Fruit fly (Drosophila melanogaster) whole organism, embryonic: ENCODE measurements around the gene CG4461.

Experiments
- C15 ChIP-seq: fragments of 200-800 bp; sonication (Bioruptor generic); IDR thresholded peaks from 3 replicates; pipeline ENCODE4 v1.3.6; 2022; ENCODE audit warnings: missing biosample characterization, missing genetic modification characterization
- CG10209 ChIP-seq: fragments of 200-800 bp; sonication (Bioruptor generic); optimal IDR thresholded peaks from 3 replicates; lab custom pipeline; 2017; ENCODE audit warnings: missing biosample characterization, mild to moderate bottlenecking, missing genetic modification characterization, missing genetic modification reagents
- CG10366 ChIP-seq: fragments of 200-800 bp; sonication (Bioruptor generic); IDR thresholded peaks from 2 replicates; pipeline ENCODE4 v1.3.6; 2022; ENCODE audit warnings: missing biosample characterization, missing genetic modification characterization
- CG10654 ChIP-seq: fragments of 200-800 bp; sonication (Bioruptor generic); optimal IDR thresholded peaks from 2 replicates; lab custom pipeline; 2016; ENCODE audit warnings: missing biosample characterization, missing genetic modification characterization
- CG12744 ChIP-seq: fragments of 200-800 bp; sonication (Bioruptor generic); optimal IDR thresholded peaks from 2 replicates; lab custom pipeline; 2016; ENCODE audit warnings: missing biosample characterization, missing genetic modification characterization
- CG16779 ChIP-seq: fragments of 200-800 bp; sonication (Bioruptor generic); IDR thresholded peaks from 2 replicates; pipeline ENCODE4 v1.3.6; 2022; ENCODE audit warnings: missing biosample characterization, missing genetic modification characterization
- CG17568 ChIP-seq: fragments of 200-800 bp; sonication (Bioruptor generic); optimal IDR thresholded peaks from 2 replicates; lab custom pipeline; 2018; ENCODE audit warnings: missing biosample characterization, mild to moderate bottlenecking, missing genetic modification characterization, moderate library complexity
- CG17912 ChIP-seq: fragments of 200-800 bp; sonication (Bioruptor generic); optimal IDR thresholded peaks from 2 replicates; lab custom pipeline; 2018; ENCODE audit warnings: missing biosample characterization, mild to moderate bottlenecking, missing genetic modification characterization
- CG30403 ChIP-seq: fragments of 200-800 bp; sonication (Bioruptor generic); optimal IDR thresholded peaks from 3 replicates; lab custom pipeline; 2016; ENCODE audit warnings: missing biosample characterization, missing genetic modification characterization
- CG32772 ChIP-seq: fragments of 200-800 bp; sonication (Bioruptor generic); IDR thresholded peaks from 2 replicates; pipeline ENCODE4 v1.3.6; 2022; ENCODE audit warnings: missing biosample characterization, missing genetic modification characterization
- CG34422 ChIP-seq: fragments of 200-800 bp; sonication (Bioruptor generic); IDR thresholded peaks from 3 replicates; pipeline ENCODE4 v1.3.6; 2022; ENCODE audit warnings: missing biosample characterization, missing genetic modification characterization
- CG3838 ChIP-seq: fragments of 200-800 bp; sonication (Bioruptor generic); optimal IDR thresholded peaks from 3 replicates; lab custom pipeline; 2016; ENCODE audit warnings: missing biosample characterization, missing genetic modification characterization
- CG4707 ChIP-seq: fragments of 200-800 bp; sonication (Bioruptor generic); optimal IDR thresholded peaks from 2 replicates; lab custom pipeline; 2018; ENCODE audit warnings: missing biosample characterization, mild to moderate bottlenecking, missing genetic modification characterization, moderate library complexity
- CG4730 ChIP-seq: fragments of 200-800 bp; sonication (Bioruptor generic); IDR thresholded peaks from 2 replicates; pipeline ENCODE4 v1.3.6; 2022; ENCODE audit warnings: missing biosample characterization, missing genetic modification characterization
- CG6654 ChIP-seq: fragments of 200-800 bp; sonication (Bioruptor generic); optimal IDR thresholded peaks from 2 replicates; lab custom pipeline; 2017; ENCODE audit warnings: missing biosample characterization, mild to moderate bottlenecking, missing genetic modification characterization
- CG6854 ChIP-seq: fragments of 200-800 bp; sonication (Bioruptor generic); optimal IDR thresholded peaks from 3 replicates; lab custom pipeline; 2017; ENCODE audit warnings: missing biosample characterization, mild to moderate bottlenecking, missing genetic modification characterization
- CG7556 ChIP-seq: fragments of 200-800 bp; sonication (Bioruptor generic); optimal IDR thresholded peaks from 2 replicates; lab custom pipeline; 2017; ENCODE audit warnings: missing biosample characterization, mild to moderate bottlenecking, missing genetic modification characterization
- CG8089 ChIP-seq: fragments of 200-800 bp; sonication (Bioruptor generic); optimal IDR thresholded peaks from 3 replicates; lab custom pipeline; 2016; ENCODE audit warnings: missing biosample characterization, missing genetic modification characterization
- CG9876 ChIP-seq: fragments of 200-800 bp; sonication (Bioruptor generic); optimal IDR thresholded peaks from 2 replicates; lab custom pipeline; 2016; ENCODE audit warnings: missing biosample characterization, missing genetic modification characterization
- Dfd ChIP-seq, 2 experiments: fragments of >200 bp; optimal IDR thresholded peaks; 2 replicates each; lab custom pipeline; 2017; ENCODE audit warnings: missing biosample characterization in 2 of 2, missing genetic modification characterization in 2 of 2
- Doc3 ChIP-seq: fragments of 200-800 bp; sonication (Bioruptor generic); IDR thresholded peaks from 3 replicates; pipeline ENCODE4 v1.3.6; 2022; ENCODE audit warnings: missing biosample characterization, missing genetic modification characterization; ENCODE audit not compliant: partially characterized antibody
- E2f1 ChIP-seq: fragments of 200-800 bp; sonication (Bioruptor generic); IDR thresholded peaks from 2 replicates; pipeline ENCODE4 v1.3.6; 2022; ENCODE audit warnings: missing biosample characterization, missing genetic modification characterization
- Elba2 ChIP-seq: fragments of 200-800 bp; sonication (Bioruptor generic); optimal IDR thresholded peaks from 3 replicates; lab custom pipeline; 2016; ENCODE audit warnings: missing biosample characterization, missing genetic modification characterization
- GATAe ChIP-seq: fragments of 200-800 bp; sonication (Bioruptor generic); conservative IDR thresholded peaks from 2 replicates; pipeline ENCODE4 v1.3.6; 2022; ENCODE audit warnings: missing biosample characterization, missing genetic modification characterization
- H15 ChIP-seq: fragments of 200-800 bp; sonication (Bioruptor generic); IDR thresholded peaks from 3 replicates; pipeline ENCODE4 v1.3.6; 2022; ENCODE audit warnings: missing biosample characterization, missing genetic modification characterization
- H2.0 ChIP-seq: fragments of 200-800 bp; sonication (Bioruptor generic); IDR thresholded peaks from 2 replicates; pipeline ENCODE4 v1.3.6; 2022; ENCODE audit warnings: missing biosample characterization, missing genetic modification characterization
- HHEX ChIP-seq: fragments of 200-800 bp; sonication (Bioruptor generic); optimal IDR thresholded peaks from 3 replicates; lab custom pipeline; 2017; ENCODE audit warnings: missing biosample characterization, mild to moderate bottlenecking, missing genetic modification characterization, missing genetic modification reagents
- Hr39 ChIP-seq: fragments of >200 bp; optimal IDR thresholded peaks from 2 replicates; lab custom pipeline; 2017
- Jarid2 ChIP-seq: fragments of 200-800 bp; sonication (Bioruptor generic); optimal IDR thresholded peaks from 3 replicates; lab custom pipeline; 2017; ENCODE audit warnings: mild to moderate bottlenecking, missing biosample characterization, missing genetic modification reagents, missing genetic modification characterization
- Max ChIP-seq: fragments of 200-800 bp; sonication (Bioruptor generic); optimal IDR thresholded peaks from 2 replicates; lab custom pipeline; 2016; ENCODE audit warnings: missing biosample characterization, mild to moderate bottlenecking, missing genetic modification characterization
- Mes4 ChIP-seq: fragments of 200-800 bp; sonication (Bioruptor generic); optimal IDR thresholded peaks from 2 replicates; lab custom pipeline; 2016; ENCODE audit warnings: missing biosample characterization, missing genetic modification characterization
- NC2β ChIP-seq: fragments of 200-800 bp; sonication (Bioruptor generic); optimal IDR thresholded peaks from 2 replicates; lab custom pipeline; 2016; ENCODE audit warnings: missing biosample characterization, missing genetic modification characterization
- Ssrp ChIP-seq: fragments of 200-800 bp; sonication (Bioruptor generic); optimal IDR thresholded peaks from 2 replicates; lab custom pipeline; 2018; ENCODE audit warnings: missing biosample characterization, mild to moderate bottlenecking, missing genetic modification characterization, moderate library complexity
- Stat92E ChIP-seq, 3 experiments: fragments of >200 bp in 2 of 3; fragments of 200-800 bp in 1 of 3; sonication (Bioruptor generic) in 1 of 3; optimal IDR thresholded peaks; 2 replicates each; lab custom pipeline; 2017 to 2019; ENCODE audit warnings: missing biosample characterization in 3 of 3, missing genetic modification characterization in 3 of 3, mild to moderate bottlenecking in 1 of 3, moderate library complexity in 1 of 3
- btn ChIP-seq: fragments of 200-800 bp; sonication (Bioruptor generic); optimal IDR thresholded peaks from 2 replicates; lab custom pipeline; 2016; ENCODE audit warnings: missing biosample characterization, missing genetic modification characterization
- chn ChIP-seq: fragments of 200-800 bp; sonication (Bioruptor generic); optimal IDR thresholded peaks from 2 replicates; lab custom pipeline; 2016; ENCODE audit warnings: missing biosample characterization, missing genetic modification characterization
- danr ChIP-seq: fragments of 200-800 bp; sonication (Bioruptor generic); IDR thresholded peaks from 2 replicates; pipeline ENCODE4 v1.3.6; 2022; ENCODE audit warnings: missing biosample characterization, missing genetic modification characterization
- dimm ChIP-seq: fragments of 200-800 bp; sonication (Bioruptor generic); IDR thresholded peaks from 2 replicates; pipeline ENCODE4 v1.3.6; 2022; ENCODE audit warnings: missing biosample characterization, missing genetic modification characterization
- fd64A ChIP-seq: fragments of 200-800 bp; sonication (Bioruptor generic); optimal IDR thresholded peaks from 3 replicates; lab custom pipeline; 2018; ENCODE audit warnings: missing biosample characterization, mild to moderate bottlenecking, missing genetic modification characterization
- gcm ChIP-seq: fragments of 200-800 bp; sonication (Bioruptor generic); optimal IDR thresholded peaks from 2 replicates; lab custom pipeline; 2019; ENCODE audit warnings: missing biosample characterization, mild to moderate bottlenecking, missing genetic modification characterization, moderate library complexity
- grau ChIP-seq: fragments of 200-800 bp; optimal IDR thresholded peaks from 3 replicates; lab custom pipeline; 2019; ENCODE audit warnings: missing biosample characterization, mild to moderate bottlenecking, missing genetic modification characterization, moderate library complexity
- klu ChIP-seq: fragments of 200-800 bp; sonication (Bioruptor generic); IDR thresholded peaks from 2 replicates; pipeline ENCODE4 v1.3.6; 2022; ENCODE audit warnings: missing biosample characterization, missing genetic modification characterization
- knrl ChIP-seq: fragments of 200-800 bp; sonication (Bioruptor generic); IDR thresholded peaks from 3 replicates; pipeline ENCODE4 v1.3.6; 2022; ENCODE audit warnings: missing biosample characterization, missing genetic modification characterization; ENCODE audit not compliant: partially characterized antibody
- lab ChIP-seq: fragments of 200-800 bp; sonication (Bioruptor generic); optimal IDR thresholded peaks from 3 replicates; lab custom pipeline; 2017; ENCODE audit warnings: missing biosample characterization, missing genetic modification characterization, mild to moderate bottlenecking, moderate library complexity, missing genetic modification reagents
- lov ChIP-seq, 2 experiments: fragments of 200-800 bp in 1 of 2; fragments of >200 bp in 1 of 2; sonication (Bioruptor generic) in 1 of 2; IDR thresholded peaks in 1 of 2; optimal IDR thresholded peaks in 1 of 2; 2 replicates in 1 of 2; 3 replicates in 1 of 2; pipeline versions ENCODE4 v1.3.6 to Lab custom; 2017 to 2022; ENCODE audit warnings: missing biosample characterization in 1 of 2, missing genetic modification characterization in 1 of 2
- pb ChIP-seq: fragments of 200-800 bp; sonication (Bioruptor generic); optimal IDR thresholded peaks from 3 replicates; lab custom pipeline; 2016; ENCODE audit warnings: missing biosample characterization, missing genetic modification characterization
- phol ChIP-seq: fragments of 200-800 bp; sonication (Bioruptor generic); optimal IDR thresholded peaks from 3 replicates; lab custom pipeline; 2018; ENCODE audit warnings: missing biosample characterization, mild to moderate bottlenecking, missing genetic modification characterization, moderate library complexity
- pita ChIP-seq: fragments of 200-800 bp; sonication (Bioruptor generic); optimal IDR thresholded peaks from 2 replicates; lab custom pipeline; 2017; ENCODE audit warnings: missing biosample characterization, mild to moderate bottlenecking, missing genetic modification characterization
- tna ChIP-seq: fragments of 200-800 bp; sonication (Bioruptor generic); IDR thresholded peaks from 2 replicates; pipeline ENCODE4 v1.3.6; 2022; ENCODE audit warnings: missing biosample characterization, missing genetic modification characterization; ENCODE audit not compliant: partially characterized antibody

Gene CG4461

DNA sequence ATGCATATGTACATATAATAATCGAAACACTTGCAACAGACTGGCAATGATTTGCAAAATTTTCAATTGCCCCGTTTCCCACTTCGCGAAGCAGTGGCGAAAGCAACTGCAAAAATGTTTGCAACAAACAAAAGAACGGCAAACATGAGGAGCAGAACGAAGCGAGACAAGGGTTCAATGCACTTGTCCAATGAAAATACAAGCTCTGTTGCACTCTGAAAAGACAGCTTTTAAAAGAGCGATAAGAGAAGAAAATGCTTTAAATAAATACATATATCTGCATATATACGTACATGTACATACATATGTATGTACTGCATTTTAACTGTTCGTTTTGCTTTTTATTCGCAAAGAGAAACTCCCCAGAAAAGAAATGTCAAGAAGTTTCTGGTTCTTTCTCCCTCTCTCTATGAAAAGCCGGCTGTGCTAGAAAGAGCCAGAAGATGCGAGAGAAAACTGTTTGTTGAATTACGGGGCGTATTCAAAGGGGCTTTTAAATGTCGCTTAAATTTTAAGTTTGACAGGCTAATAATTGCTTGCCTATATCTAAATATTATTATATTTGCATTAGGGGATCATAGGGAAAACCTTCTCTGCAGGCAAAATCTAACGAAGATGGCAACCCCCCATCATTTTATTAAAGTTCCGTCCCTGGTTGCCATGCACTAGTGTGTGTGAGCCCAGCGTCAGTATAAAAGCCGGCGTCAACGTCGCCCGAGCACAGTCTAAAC, 8.3 kb downstream of the CG4461 start, which contains the start of gene Hsp27 (continued):
- TF ChIP-seq E2f1 (peak; percentile 99), grau (tag; lab: Kevin White, UChicago) (peak; percentile 97), Elba2 (GFP tag; lab: Kevin White, UChicago) (peak; percentile 50), H15 (GFP tag; lab: Robert Waterston, UW) (peak; percentile 99), Doc3 (no peak), phol (peak; percentile 98), CG10654 (GFP tag; lab: Kevin White, UChicago) (peak; percentile 98), Jarid2 (GFP tag; lab: Kevin White, UChicago) (peak; percentile 93), Max (GFP tag; lab: Kevin White, UChicago) (peak; percentile 98), gcm (GFP tag; lab: Kevin White, UChicago) (peak; percentile 97), danr (GFP tag; lab: Robert Waterston, UW) (peak; percentile 97), dimm (GFP tag; lab: Robert Waterston, UW) (peak; percentile 91), pb (GFP tag; lab: Kevin White, UChicago) (peak; percentile 91), Ssrp (tag; lab: Kevin White, UChicago) (peak; percentile 98), CG6854 (GFP tag; lab: Kevin White, UChicago) (peak; percentile 95), Stat92E (GFP tag; optimal IDR thresholded peaks at IDR 0.05; lab: Kevin White, UChicago) (peak in 1 of 3 experiments; percentile 94), CG16779 (GFP tag; lab: Robert Waterston, UW) (peak; percentile 97), CG32772 (GFP tag; lab: Robert Waterston, UW) (peak; percentile 99), klu (GFP tag; lab: Robert Waterston, UW) (peak; percentile 96), CG17568 (GFP tag; lab: Kevin White, UChicago) (peak; percentile 96), lab (GFP tag; lab: Kevin White, UChicago) (peak; percentile 99), CG17912 (peak; percentile 54), CG7556 (GFP tag; lab: Kevin White, UChicago) (peak; percentile 98), HHEX (GFP tag; lab: Kevin White, UChicago) (peak; percentile 97), CG10366 (GFP tag; lab: Robert Waterston, UW) (peak; percentile 97), Dfd (GFP tag; optimal IDR thresholded peaks at IDR 0.05; lab: Kevin White, UChicago) (no peak), C15 (GFP tag; lab: Robert Waterston, UW) (peak; percentile 96), GATAe (peak; percentile 92), CG12744 (peak; percentile 79), Hr39 (lab: Kevin White, UChicago) (no peak), CG34422 (peak; percentile 99), CG6654 (GFP tag; lab: Kevin White, UChicago) (peak; percentile 94), CG30403 (peak; percentile 99), Mes4 (GFP tag; lab: Kevin White, UChicago) (peak; percentile 68), chn (GFP tag; lab: Kevin White, UChicago) (peak; percentile 96), fd64A (GFP tag; lab: Kevin White, UChicago) (peak; percentile 96), CG9876 (GFP tag; lab: Kevin White, UChicago) (peak; percentile 55), CG3838 (GFP tag; lab: Kevin White, UChicago) (peak; percentile 87), CG4730 (peak; percentile 98), H2.0 (peak; percentile 98), CG8089 (peak; percentile 83), pita (GFP tag; lab: Kevin White, UChicago) (no peak), CG10209 (peak; percentile 98), NC2β (peak; percentile 85), btn (GFP tag; lab: Kevin White, UChicago) (peak; percentile 94), knrl (GFP tag; lab: Robert Waterston, UW) (peak; percentile 48; the same call in 2 of the 3 replicates), lov (optimal IDR thresholded peaks at IDR 0.05; lab: Kevin White, UChicago) (no peak), lov (GFP tag; IDR thresholded peaks at IDR 0.05; lab: Robert Waterston, UW) (peak; percentile 98), tna (GFP tag; lab: Robert Waterston, UW) (no peak), CG4707 (GFP tag; lab: Kevin White, UChicago) (peak; percentile 92)
